Fruit fly (Drosophila melanogaster) whole organism, embryonic: ENCODE measurements around the gene CG7889.

Experiments used
- CG10147 ChIP-seq: fragments of 200-800 bp; sonication (Bioruptor generic); optimal IDR thresholded peaks from 2 replicates; lab custom pipeline; 2019; ENCODE audit warnings: missing biosample characterization, mild to moderate bottlenecking, missing genetic modification characterization, moderate library complexity
- CG2678 ChIP-seq: fragments of 200-800 bp; sonication (Bioruptor generic); optimal IDR thresholded peaks from 3 replicates; lab custom pipeline; 2019; ENCODE audit warnings: missing biosample characterization, mild to moderate bottlenecking, missing genetic modification characterization, moderate library complexity
- CG33213 ChIP-seq: fragments of 200-800 bp; sonication (Bioruptor generic); optimal IDR thresholded peaks from 3 replicates; lab custom pipeline; 2016; ENCODE audit warnings: missing biosample characterization, missing genetic modification characterization
- CTCF ChIP-seq: fragments of 200-800 bp; sonication (Bioruptor generic); optimal IDR thresholded peaks from 2 replicates; lab custom pipeline; 2017; ENCODE audit warnings: missing biosample characterization, mild to moderate bottlenecking, missing genetic modification characterization, moderate library complexity
- Fer2 ChIP-seq: fragments of 200-800 bp; sonication (Bioruptor generic); optimal IDR thresholded peaks from 2 replicates; lab custom pipeline; 2018; ENCODE audit warnings: missing biosample characterization, mild to moderate bottlenecking, missing genetic modification characterization, moderate library complexity
- gsb-n ChIP-seq: fragments of 200-800 bp; sonication (Bioruptor generic); optimal IDR thresholded peaks from 3 replicates; lab custom pipeline; 2018; ENCODE audit warnings: missing biosample characterization, mild to moderate bottlenecking, missing genetic modification characterization

- TF ChIP-seq gsb-n = no peak
- no peak for TF ChIP-seq CTCF (GFP tag; lab: Kevin White, UChicago)
- no peak for TF ChIP-seq CG2678 (tag; lab: Kevin White, UChicago)
- no peak for TF ChIP-seq CG33213 (GFP tag; lab: Kevin White, UChicago)
- no peak for TF ChIP-seq CG10147
- no peak for TF ChIP-seq Fer2 (tag; lab: Kevin White, UChicago)
Observed at dm6 chrX:19280685-19281084, 37.3 kb downstream of the CG7889 start.
